Fruit fly (Drosophila melanogaster): Measurements from ENCODE around the gene CG15478.

Gene CG15478

DNA sequence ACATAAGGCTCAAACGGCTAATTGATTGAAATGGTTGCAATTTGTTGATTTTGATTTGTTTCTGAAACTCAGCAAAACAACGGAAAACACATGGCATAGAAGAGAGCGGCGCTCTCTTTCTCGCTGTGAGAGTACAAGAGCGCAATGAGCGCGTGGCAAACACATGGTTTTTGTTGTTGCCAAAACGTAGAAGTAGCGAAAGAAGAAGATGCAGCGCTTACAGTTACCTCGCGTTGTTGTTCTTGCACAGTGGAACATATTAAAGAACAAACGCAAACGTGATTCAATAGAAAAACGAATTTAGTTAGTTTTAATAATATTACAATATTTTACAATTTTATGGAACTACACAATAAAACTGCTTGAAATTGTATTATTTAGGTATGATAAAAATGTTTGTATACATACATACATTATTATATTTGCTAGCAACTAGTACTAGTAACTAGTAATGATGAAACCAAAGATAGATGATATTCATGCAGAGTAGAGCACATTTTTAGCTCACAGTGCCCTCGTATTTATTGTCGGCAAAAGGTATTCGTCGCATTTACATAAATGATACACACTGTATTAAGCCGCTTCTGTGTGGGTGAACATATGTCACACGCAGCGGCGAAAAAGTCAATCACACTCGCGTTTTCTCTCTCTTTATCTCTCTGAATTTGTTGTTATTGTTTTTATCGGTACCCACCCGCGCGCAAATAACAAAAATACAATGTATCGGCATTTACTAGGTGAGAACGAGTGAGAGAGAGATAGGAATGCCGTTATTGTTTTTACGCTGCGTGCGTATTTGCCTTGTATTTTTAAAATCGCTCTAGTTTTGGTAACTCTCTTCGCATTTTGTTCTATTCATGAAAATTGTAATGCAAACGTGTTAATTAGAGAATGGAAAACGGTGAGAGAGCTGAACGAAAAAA is 12.3 kb downstream of the CG15478 start:
- TF ChIP-seq CG14711 (tag; optimal IDR thresholded peaks at IDR 0.05) = peak; percentile 90
- peak; percentile 83 for TF ChIP-seq tj (GFP tag; optimal IDR thresholded peaks at IDR 0.05)
- TF ChIP-seq bab1 (GFP tag; optimal IDR thresholded peaks at IDR 0.05) = peak; percentile 95
- TF ChIP-seq pad (GFP tag; optimal IDR thresholded peaks at IDR 0.05) = peak; percentile 92
- TF ChIP-seq cic (GFP tag; optimal IDR thresholded peaks at IDR 0.05) = peak; percentile 42
- TF ChIP-seq CG7101 (tag; optimal IDR thresholded peaks at IDR 0.05) = peak; percentile 96
- TF ChIP-seq CG5204 (GFP tag; optimal IDR thresholded peaks at IDR 0.05) = peak; percentile 81
- peak; percentile 85 for TF ChIP-seq Hr96 (GFP tag; optimal IDR thresholded peaks at IDR 0.05)
- peak; percentile 86 for TF ChIP-seq CG1620 (GFP tag; optimal IDR thresholded peaks at IDR 0.05)
- peak; percentile 98 for TF ChIP-seq CG11617 (GFP tag; optimal IDR thresholded peaks at IDR 0.05)
- TF ChIP-seq cnc (optimal IDR thresholded peaks at IDR 0.05) = no peak
- TF ChIP-seq ovo (GFP tag; optimal IDR thresholded peaks at IDR 0.05) = peak; percentile 83
- peak; percentile 88 for TF ChIP-seq CG12768 (GFP tag; optimal IDR thresholded peaks at IDR 0.05)
- peak; percentile 92 for TF ChIP-seq CG7045 (GFP tag; optimal IDR thresholded peaks at IDR 0.05)
- TF ChIP-seq CG33017 (tag; optimal IDR thresholded peaks at IDR 0.05) = peak; percentile 88
- TF ChIP-seq toe (GFP tag; optimal IDR thresholded peaks at IDR 0.05) = peak; percentile 67
- TF ChIP-seq Clk (GFP tag; optimal IDR thresholded peaks at IDR 0.05) = peak; percentile 83
- peak; percentile 93 for TF ChIP-seq kay (GFP tag; ENCODE audit: borderline replicate concordance)
- peak; percentile 93 for TF ChIP-seq Mnt (GFP tag; optimal IDR thresholded peaks at IDR 0.05)
- peak; percentile 93 for TF ChIP-seq Crg-1 (GFP tag; optimal IDR thresholded peaks at IDR 0.05)

- TF ChIP-seq CG7045 (GFP tag; optimal IDR thresholded peaks at IDR 0.05) = no peak
- no peak for TF ChIP-seq CG12768 (GFP tag; optimal IDR thresholded peaks at IDR 0.05)
- TF ChIP-seq CG7101 (tag; optimal IDR thresholded peaks at IDR 0.05) = no peak
- peak; percentile 42 for TF ChIP-seq kay (GFP tag; ENCODE audit: borderline replicate concordance)
Measured at dm6 chrX:7704262-7705174, 13.2 kb downstream of the CG15478 start.

DNA sequence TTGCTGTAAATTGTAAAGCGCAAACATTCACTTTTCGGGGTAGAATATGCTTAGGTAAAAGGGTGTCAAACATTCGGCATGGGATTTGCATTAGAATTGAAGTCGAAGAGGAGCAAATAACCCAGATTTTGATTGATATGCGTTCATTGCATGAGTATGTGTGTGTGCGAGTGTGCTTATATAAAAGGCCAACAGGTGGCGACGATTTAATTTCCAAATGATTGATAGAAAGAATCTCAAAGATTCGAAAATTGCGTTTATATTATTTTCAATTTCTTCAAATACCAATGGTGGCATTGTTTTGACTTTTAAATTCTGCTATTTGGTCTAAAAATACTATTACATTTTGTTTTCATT is 13.9 kb downstream of the CG15478 start:
- no peak for TF ChIP-seq CG11617 (GFP tag; optimal IDR thresholded peaks at IDR 0.05)

DNA sequence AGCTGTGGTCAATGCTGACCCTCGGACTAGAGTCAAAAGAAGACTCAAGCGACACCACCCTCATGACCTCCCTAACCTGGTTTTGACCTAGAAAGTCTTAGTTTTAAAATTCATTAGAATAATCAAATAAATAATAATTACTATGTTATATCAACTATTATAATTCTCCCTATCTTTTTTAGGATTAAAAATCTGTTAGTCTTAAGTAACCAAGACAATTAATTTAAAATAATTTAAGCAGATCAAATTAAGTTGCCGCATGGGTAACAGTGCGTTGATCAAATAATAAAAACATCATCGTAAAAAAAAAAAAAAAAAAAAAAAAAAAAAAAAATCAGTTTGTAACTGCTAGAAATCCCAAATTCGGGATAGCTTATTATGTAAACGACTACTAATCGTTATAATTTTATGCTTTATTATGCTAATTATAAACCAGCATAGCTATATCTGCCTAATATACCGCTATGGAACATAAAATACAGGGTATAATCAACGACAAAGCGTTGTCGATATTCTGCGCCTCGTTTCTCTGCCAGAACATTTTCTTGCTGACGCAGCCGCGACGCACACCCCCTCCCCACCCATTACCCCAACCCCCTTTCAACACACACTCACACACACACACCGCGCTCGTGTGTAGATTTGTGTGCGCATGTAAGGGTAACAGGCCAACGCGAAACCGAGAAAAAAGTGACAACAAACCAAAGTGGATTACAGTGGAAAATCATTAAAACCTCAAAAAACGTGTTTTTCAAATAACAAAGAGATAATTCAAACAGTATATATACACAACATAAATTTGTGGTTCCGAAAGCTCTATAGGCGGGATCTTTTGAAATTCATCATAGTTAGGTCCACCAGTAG is 14.5 kb downstream of the CG15478 start:
- TF ChIP-seq tj (GFP tag; optimal IDR thresholded peaks at IDR 0.05) (peak; percentile 100), cic (GFP tag; optimal IDR thresholded peaks at IDR 0.05) (peak; percentile 70), CG7101 (tag; optimal IDR thresholded peaks at IDR 0.05) (peak; percentile 89), pad (GFP tag; optimal IDR thresholded peaks at IDR 0.05) (peak; percentile 75), CG5204 (GFP tag; optimal IDR thresholded peaks at IDR 0.05) (peak; percentile 20), CG33017 (tag; optimal IDR thresholded peaks at IDR 0.05) (peak; percentile 61), CG7045 (GFP tag; optimal IDR thresholded peaks at IDR 0.05) (peak; percentile 34), bab1 (GFP tag; optimal IDR thresholded peaks at IDR 0.05) (peak; percentile 96), Clk (GFP tag; optimal IDR thresholded peaks at IDR 0.05) (peak; percentile 3), Crg-1 (GFP tag; optimal IDR thresholded peaks at IDR 0.05) (peak; percentile 57), CG1620 (GFP tag; optimal IDR thresholded peaks at IDR 0.05) (peak; percentile 62), Mnt (GFP tag; optimal IDR thresholded peaks at IDR 0.05) (peak; percentile 82), CG11617 (GFP tag; optimal IDR thresholded peaks at IDR 0.05) (peak; percentile 79), Hr96 (GFP tag; optimal IDR thresholded peaks at IDR 0.05) (peak; percentile 74), CG14711 (tag; optimal IDR thresholded peaks at IDR 0.05) (peak; percentile 75), CG12768 (GFP tag; optimal IDR thresholded peaks at IDR 0.05) (peak; percentile 63)

DNA sequence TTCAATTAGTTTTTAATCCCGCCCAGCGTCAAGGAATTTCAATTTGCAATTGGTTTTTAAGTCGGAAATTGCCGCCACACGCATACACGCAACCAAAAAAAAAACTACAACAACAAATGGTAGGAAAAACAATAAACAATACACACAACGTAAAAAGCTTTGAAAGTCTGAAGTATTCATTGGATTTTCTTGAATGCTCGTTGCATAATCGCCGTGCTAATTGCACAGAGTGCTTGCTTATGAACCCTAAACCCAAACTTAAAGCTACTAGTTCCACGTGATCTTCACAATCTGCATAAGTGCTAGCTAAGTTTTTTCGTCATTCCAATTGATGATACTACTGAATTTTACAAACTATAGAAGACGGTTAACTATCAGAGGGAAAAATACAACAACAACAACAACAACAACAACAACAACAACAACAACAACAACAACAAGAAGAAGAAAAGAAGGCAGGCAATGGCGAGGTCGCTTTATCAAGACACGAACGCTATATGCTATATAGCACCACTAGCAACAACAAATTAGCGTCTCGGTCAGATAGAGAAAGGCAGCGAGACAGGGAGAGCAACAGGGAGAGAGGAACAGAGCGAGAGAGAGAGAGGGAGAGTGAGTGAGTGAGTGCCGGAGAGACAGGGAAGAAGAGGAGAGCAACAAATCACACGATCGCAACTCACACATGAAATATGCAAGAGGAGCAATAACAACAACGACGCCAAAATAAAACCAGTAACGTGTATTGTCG is 15.4 kb downstream of the CG15478 start:
- TF ChIP-seq CG11617 (GFP tag; optimal IDR thresholded peaks at IDR 0.05) (no peak), Hr96 (GFP tag; optimal IDR thresholded peaks at IDR 0.05) (peak; percentile 30), toe (GFP tag; optimal IDR thresholded peaks at IDR 0.05) (no peak), CG14711 (tag; optimal IDR thresholded peaks at IDR 0.05) (no peak), bab1 (GFP tag; optimal IDR thresholded peaks at IDR 0.05) (no peak), pad (GFP tag; optimal IDR thresholded peaks at IDR 0.05) (peak; percentile 33), Mnt (GFP tag; optimal IDR thresholded peaks at IDR 0.05) (peak; percentile 85), CG7045 (GFP tag; optimal IDR thresholded peaks at IDR 0.05) (no peak), kay (GFP tag; ENCODE audit: borderline replicate concordance) (no peak), CG1620 (GFP tag; optimal IDR thresholded peaks at IDR 0.05) (peak; percentile 43), cic (GFP tag; optimal IDR thresholded peaks at IDR 0.05) (peak; percentile 79), ovo (GFP tag; optimal IDR thresholded peaks at IDR 0.05) (peak; percentile 28), CG7101 (tag; optimal IDR thresholded peaks at IDR 0.05) (peak; percentile 55), CG12768 (GFP tag; optimal IDR thresholded peaks at IDR 0.05) (no peak), tj (GFP tag; optimal IDR thresholded peaks at IDR 0.05) (peak; percentile 74), cnc (optimal IDR thresholded peaks at IDR 0.05) (no peak), Clk (GFP tag; optimal IDR thresholded peaks at IDR 0.05) (no peak), CG33017 (tag; optimal IDR thresholded peaks at IDR 0.05) (no peak), CG5204 (GFP tag; optimal IDR thresholded peaks at IDR 0.05) (no peak), Crg-1 (GFP tag; optimal IDR thresholded peaks at IDR 0.05) (peak; percentile 4)
